Worm (Caenorhabditis elegans) whole organism, L3 larva: ENCODE measurements around the gene C27A7.8.

ENCODE experiments used
- aly-2 ChIP-seq: fragments of 150-350 bp; optimal IDR thresholded peaks from 2 replicates; lab custom pipeline; 2014; ENCODE audit warnings: missing biosample characterization, missing genetic modification characterization
- egl-5 ChIP-seq: fragments of 150-350 bp; optimal IDR thresholded peaks from 2 replicates; lab custom pipeline; 2017; ENCODE audit warnings: missing biosample characterization, missing genetic modification reagents, missing genetic modification characterization, inconsistent platforms
- fos-1 ChIP-seq: fragments of 150-350 bp; optimal IDR thresholded peaks from 2 replicates; lab custom pipeline; 2014; ENCODE audit warnings: missing biosample characterization, missing genetic modification characterization
- lsy-12 ChIP-seq: sonication (generic microtip); optimal IDR thresholded peaks from 2 replicates; lab custom pipeline; 2016; ENCODE audit warnings: mild to moderate bottlenecking, missing genetic modification characterization, missing compliant biosample characterization
- mdl-1 ChIP-seq: fragments of 150-350 bp; optimal IDR thresholded peaks from 2 replicates; lab custom pipeline; 2014; ENCODE audit warnings: missing biosample characterization, missing genetic modification characterization
- nfya-1 ChIP-seq: sonication (generic microtip); optimal IDR thresholded peaks from 2 replicates; lab custom pipeline; 2017; ENCODE audit warnings: missing genetic modification characterization, mild to moderate bottlenecking, missing compliant biosample characterization, antibody characterized with exemption, moderate library complexity; ENCODE audit not compliant: insufficient read depth
- nhr-11 ChIP-seq: fragments of 150-350 bp; optimal IDR thresholded peaks from 2 replicates; lab custom pipeline; 2014; ENCODE audit warnings: missing biosample characterization, missing genetic modification characterization
- nhr-12 ChIP-seq: fragments of 150-350 bp; optimal IDR thresholded peaks from 2 replicates; lab custom pipeline; 2014; ENCODE audit warnings: missing biosample characterization, missing genetic modification characterization
- nhr-28 ChIP-seq: fragments of 150-350 bp; optimal IDR thresholded peaks from 2 replicates; lab custom pipeline; 2014; ENCODE audit warnings: missing biosample characterization, missing genetic modification characterization
- nhr-76 ChIP-seq: fragments of 150-350 bp; sonication (generic microtip); optimal IDR thresholded peaks from 5 replicates; lab custom pipeline; 2014; ENCODE audit warnings: missing biosample characterization, missing genetic modification characterization
- sea-2 ChIP-seq: fragments of 150-350 bp; sonication (generic microtip); optimal IDR thresholded peaks from 4 replicates; lab custom pipeline; 2014; ENCODE audit warnings: missing biosample characterization, missing genetic modification reagents, missing genetic modification characterization
- snpc-4 ChIP-seq: fragments of 150-350 bp; optimal IDR thresholded peaks from 2 replicates; lab custom pipeline; 2014; ENCODE audit warnings: missing biosample characterization, missing genetic modification characterization

DNA sequence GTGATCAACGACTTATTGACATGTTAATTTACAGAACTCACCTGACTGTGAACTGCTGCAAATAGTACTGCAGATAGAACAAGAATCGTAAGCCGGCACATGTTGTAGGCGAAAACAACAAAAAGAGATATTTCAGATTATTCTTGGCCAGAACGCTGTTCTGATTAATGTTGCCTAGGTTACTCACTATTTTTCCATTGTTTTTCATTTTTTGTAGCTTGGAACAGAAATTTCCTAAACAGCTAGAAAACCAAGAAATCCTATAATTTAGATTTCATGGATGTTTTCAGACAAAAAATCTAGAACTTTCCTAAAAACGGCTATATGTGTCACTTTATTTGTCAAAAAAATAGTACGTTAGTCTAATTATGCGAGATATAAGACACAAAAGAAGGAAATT, 1.6 kb downstream of the C27A7.8 start, which contains the start of gene C27A7.9:
- TF ChIP-seq sea-2 (GFP tag; lab: Kevin White, UChicago) (no peak), nhr-11 (tag; lab: Kevin White, UChicago) (no peak), snpc-4 (tag; lab: Kevin White, UChicago) (no peak), egl-5 (tag; lab: Kevin White, UChicago) (no peak), nhr-28 (no peak), fos-1 (tag; lab: Kevin White, UChicago) (no peak), nfya-1 (tag; lab: Kevin White, UChicago) (no peak), aly-2 (no peak), nhr-12 (no peak), lsy-12 (tag; lab: Kevin White, UChicago) (no peak), mdl-1 (tag; lab: Kevin White, UChicago) (no peak), nhr-76 (tag; lab: Kevin White, UChicago) (no peak)
